Fruit fly (Drosophila melanogaster): ENCODE results near the gene loh.
A peak's percentile ranks its signal among the peaks of the same experiment; 100 is the strongest.

dm6 chr2L:10458979-10459378 lies 16.6 kb downstream of the loh start:
- TF ChIP-seq CTCF (optimal IDR thresholded peaks at IDR 0.05) = peak; percentile 81 to 83
- TF ChIP-seq CG8478 (optimal IDR thresholded peaks at IDR 0.05) = no peak

All from S2 (cell line).